Worm (Caenorhabditis elegans) whole organism, late embryonic: ENCODE data around the gene K02F6.5.

Experiments
- ama-1 ChIP-seq: fragments of 150-350 bp; optimal IDR thresholded peaks from 2 replicates; lab custom pipeline; 2014
- ceh-24 ChIP-seq: sonication (generic microtip); optimal IDR thresholded peaks from 2 replicates; lab custom pipeline; 2016; ENCODE audit warnings: mild to moderate bottlenecking, missing genetic modification characterization, missing compliant biosample characterization
- pag-3 ChIP-seq: sonication (generic microtip); optimal IDR thresholded peaks from 2 replicates; lab custom pipeline; 2016; ENCODE audit warnings: missing compliant biosample characterization, missing genetic modification characterization, borderline replicate concordance

ce11 chrII:2538194-2538593 is 3.6 kb downstream of the K02F6.5 start, which contains the start of gene K02F6.4:
- no peak for TF ChIP-seq pag-3
- TF ChIP-seq ama-1 (lab: Kevin White, UChicago) = no peak
- TF ChIP-seq ceh-24 = no peak
